Worm (Caenorhabditis elegans) whole organism, L1 larva: Measurements from ENCODE around the gene gid-7.

Experiments used
- C16A3.4 ChIP-seq: fragments of 150-350 bp; optimal IDR thresholded peaks from 2 replicates; lab custom pipeline; 2014; ENCODE audit warnings: missing biosample characterization, missing genetic modification characterization
- F16B12.6 ChIP-seq: fragments of 150-350 bp; optimal IDR thresholded peaks from 2 replicates; lab custom pipeline; 2014; ENCODE audit warnings: missing biosample characterization, missing genetic modification characterization
- ama-1 ChIP-seq: fragments of 150-350 bp; optimal IDR thresholded peaks from 2 replicates; lab custom pipeline; 2014
- elt-2 ChIP-seq: sonication (generic microtip); optimal IDR thresholded peaks from 2 replicates; lab custom pipeline; 2016; ENCODE audit warnings: missing genetic modification characterization, mild to moderate bottlenecking, inconsistent platforms, missing compliant biosample characterization, missing genetic modification reagents
- fkh-10 ChIP-seq: sonication (generic microtip); optimal IDR thresholded peaks from 2 replicates; lab custom pipeline; 2017; ENCODE audit warnings: missing biosample characterization, missing genetic modification reagents, missing genetic modification characterization
- grh-1 ChIP-seq: fragments of 200-800 bp; sonication (Bioruptor generic); IDR thresholded peaks from 2 replicates; pipeline ENCODE4 v1.3.6; 2022; ENCODE audit warnings: missing genetic modification reagents, missing genetic modification characterization, missing compliant biosample characterization
- jun-1 ChIP-seq: fragments of 150-350 bp; optimal IDR thresholded peaks from 2 replicates; lab custom pipeline; 2014; ENCODE audit warnings: missing biosample characterization, missing genetic modification reagents, missing genetic modification characterization
- lin-13 ChIP-seq: fragments of 150-350 bp; optimal IDR thresholded peaks from 2 replicates; lab custom pipeline; 2014; ENCODE audit warnings: missing biosample characterization, missing genetic modification reagents, missing genetic modification characterization
- skn-1 ChIP-seq: fragments of 150-350 bp; optimal IDR thresholded peaks from 2 replicates; lab custom pipeline; 2014; ENCODE audit warnings: missing biosample characterization, missing genetic modification characterization
- unc-62 ChIP-seq: fragments of 150-350 bp; optimal IDR thresholded peaks from 2 replicates; lab custom pipeline; 2014; ENCODE audit warnings: missing biosample characterization, missing genetic modification reagents, missing genetic modification characterization
- ztf-11 ChIP-seq, 2 experiments: sonication (generic microtip); optimal IDR thresholded peaks; 2 replicates each; lab custom pipeline; 2016 to 2017; ENCODE audit warnings: missing genetic modification characterization in 2 of 2, missing biosample characterization in 1 of 2, missing compliant biosample characterization in 1 of 2

ce11 chrV:3738409-3738808, 18.5 kb downstream of the gid-7 start:
- TF ChIP-seq jun-1 (no peak), grh-1 (GFP tag; lab: Robert Waterston, UW) (no peak), lin-13 (no peak), unc-62 (GFP tag; lab: Kevin White, UChicago) (no peak), skn-1 (tag; lab: Kevin White, UChicago) (no peak), ztf-11 (tag; optimal IDR thresholded peaks at IDR 0.05; lab: Kevin White, UChicago) (no peak), C16A3.4 (tag; lab: Kevin White, UChicago) (no peak), F16B12.6 (tag; lab: Kevin White, UChicago) (no peak), fkh-10 (no peak), elt-2 (tag; lab: Kevin White, UChicago) (no peak), ama-1 (lab: Kevin White, UChicago) (no peak)
